Fruit fly (Drosophila melanogaster): Measurements from ENCODE around the gene chif.

Gene chif

dm6 chr2L:16315027-16315426 is 37.4 kb downstream of the chif start (continued):
- TF ChIP-seq net (GFP tag; optimal IDR thresholded peaks at IDR 0.05), result no peak
- peak; percentile 77 for TF ChIP-seq Sox14 (GFP tag; optimal IDR thresholded peaks at IDR 0.05)
- no peak for TF ChIP-seq fd85E (GFP tag; optimal IDR thresholded peaks at IDR 0.05)
- TF ChIP-seq CG3919 (GFP tag; optimal IDR thresholded peaks at IDR 0.05), result no peak
- no peak for TF ChIP-seq CG34406 (GFP tag; optimal IDR thresholded peaks at IDR 0.05)
- no peak for TF ChIP-seq CG10631 (GFP tag; optimal IDR thresholded peaks at IDR 0.05)
- no peak for TF ChIP-seq svp (GFP tag)

- TF ChIP-seq esn (GFP tag; optimal IDR thresholded peaks at IDR 0.05) (peak; percentile 30), fd85E (GFP tag; optimal IDR thresholded peaks at IDR 0.05) (no peak), cyc (GFP tag; optimal IDR thresholded peaks at IDR 0.05) (peak; percentile 42), Sox14 (GFP tag; optimal IDR thresholded peaks at IDR 0.05) (peak; percentile 42), Smox (GFP tag; optimal IDR thresholded peaks at IDR 0.05) (no peak), Sox102F (GFP tag; optimal IDR thresholded peaks at IDR 0.05) (no peak), dsx (GFP tag; optimal IDR thresholded peaks at IDR 0.05; ENCODE audit: poor library complexity, severe bottlenecking) (no peak), CG1621 (tag; optimal IDR thresholded peaks at IDR 0.05) (no peak), Ets96B (tag; optimal IDR thresholded peaks at IDR 0.05) (no peak), CG10631 (GFP tag; optimal IDR thresholded peaks at IDR 0.05) (no peak), CG3032 (tag; optimal IDR thresholded peaks at IDR 0.05) (peak; percentile 23), Eip93F (GFP tag; optimal IDR thresholded peaks at IDR 0.05) (peak; percentile 59), spab (GFP tag; optimal IDR thresholded peaks at IDR 0.05) (no peak), dac (GFP tag; optimal IDR thresholded peaks at IDR 0.05) (no peak), Met (GFP tag; optimal IDR thresholded peaks at IDR 0.05) (no peak), Blimp-1 (GFP tag; optimal IDR thresholded peaks at IDR 0.05) (no peak), Sox15 (GFP tag; optimal IDR thresholded peaks at IDR 0.05) (no peak), CG7368 (GFP tag; optimal IDR thresholded peaks at IDR 0.05) (no peak), CG15336 (GFP tag; IDR thresholded peaks at IDR 0.05) (no peak), vri (GFP tag; optimal IDR thresholded peaks at IDR 0.05) (no peak), CG11902 (GFP tag; optimal IDR thresholded peaks at IDR 0.05) (no peak), achi (GFP tag; optimal IDR thresholded peaks at IDR 0.05) (peak; percentile 74), CG6808 (GFP tag; optimal IDR thresholded peaks at IDR 0.05) (no peak), CG8632 (GFP tag; optimal IDR thresholded peaks at IDR 0.05) (no peak), CG8319 (GFP tag; optimal IDR thresholded peaks at IDR 0.05) (no peak), CG6792 (GFP tag; optimal IDR thresholded peaks at IDR 0.05) (no peak), Hr39 (GFP tag; optimal IDR thresholded peaks at IDR 0.05) (no peak), ss (GFP tag; optimal IDR thresholded peaks at IDR 0.05) (no peak), CG31627 (GFP tag; optimal IDR thresholded peaks at IDR 0.05) (peak; percentile 23), lz (GFP tag; optimal IDR thresholded peaks at IDR 0.05) (peak; percentile 26), OdsH (GFP tag; optimal IDR thresholded peaks at IDR 0.05) (no peak)
Measured at dm6 chr2L:16310648-16311047, 41.8 kb downstream of the chif start, which contains the start of the genes cni and fzy. cni (minus strand) TSS chr2L:16310726. fzy (plus strand) TSS chr2L:16310956.

DNA sequence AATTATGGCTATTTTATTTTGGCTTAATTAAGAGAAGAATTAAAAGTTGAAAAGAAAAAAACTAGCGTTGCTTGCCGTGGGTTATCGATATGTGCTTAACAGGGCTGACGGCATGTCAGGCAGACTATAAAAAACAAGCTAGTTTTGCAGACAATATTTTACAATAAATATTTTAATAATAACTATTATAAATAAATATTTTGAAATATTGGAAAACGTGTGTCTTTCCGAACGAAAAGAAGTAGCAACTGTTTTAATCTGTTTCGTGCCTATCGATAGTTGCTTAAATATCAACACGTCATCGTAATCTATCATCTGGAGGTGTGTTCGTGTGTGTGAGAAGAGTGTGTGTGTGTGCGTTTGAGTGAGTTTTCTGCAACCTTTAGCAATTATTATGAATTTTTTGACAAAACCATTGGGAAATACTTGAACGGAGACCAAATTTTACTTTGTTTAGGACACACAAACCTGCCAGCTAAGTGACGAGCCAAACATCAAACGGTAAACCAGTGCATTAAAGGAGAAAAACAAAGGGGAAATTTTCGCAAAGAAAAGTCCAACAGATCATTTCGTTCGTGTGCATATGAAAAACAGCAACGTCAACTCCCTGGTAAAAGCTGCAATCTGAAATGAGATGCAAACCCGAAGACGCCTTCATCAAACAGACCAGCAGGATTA is 45.3 kb downstream of the chif start, which contains the start of the genes CG5861 and Syx5:
CG5861 (minus strand) TSS at position 273 of the 678 bp plus-strand sequence.
Syx5 (plus strand) TSS at position 321 of the 678 bp plus-strand sequence.
- TF ChIP-seq esn (GFP tag; optimal IDR thresholded peaks at IDR 0.05) (peak; percentile 37), Eip78C (GFP tag) (no peak), CG9139 (GFP tag; optimal IDR thresholded peaks at IDR 0.05) (no peak), svp (GFP tag) (no peak), Sox14 (GFP tag; optimal IDR thresholded peaks at IDR 0.05) (peak; percentile 35), Blimp-1 (GFP tag; optimal IDR thresholded peaks at IDR 0.05) (no peak), CG6792 (GFP tag; optimal IDR thresholded peaks at IDR 0.05) (no peak), CG1621 (tag; optimal IDR thresholded peaks at IDR 0.05) (no peak), Hr4 (GFP tag; optimal IDR thresholded peaks at IDR 0.05) (no peak), Ets21C (GFP tag; optimal IDR thresholded peaks at IDR 0.05) (no peak), Ets96B (tag; optimal IDR thresholded peaks at IDR 0.05) (peak; percentile 40), salr (GFP tag; optimal IDR thresholded peaks at IDR 0.05) (no peak), CG7368 (GFP tag; optimal IDR thresholded peaks at IDR 0.05) (no peak), CG8632 (GFP tag; optimal IDR thresholded peaks at IDR 0.05) (no peak), CG8119 (GFP tag; IDR thresholded peaks at IDR 0.05) (no peak), CG8319 (GFP tag; optimal IDR thresholded peaks at IDR 0.05) (no peak), Sox102F (GFP tag; optimal IDR thresholded peaks at IDR 0.05) (no peak), fkh (GFP tag; optimal IDR thresholded peaks at IDR 0.05) (peak; percentile 67), fd59A (GFP tag; optimal IDR thresholded peaks at IDR 0.05) (no peak), CG6808 (GFP tag; optimal IDR thresholded peaks at IDR 0.05) (no peak), Sox15 (GFP tag; optimal IDR thresholded peaks at IDR 0.05) (no peak), CG16779 (tag; optimal IDR thresholded peaks at IDR 0.05) (no peak), CG11902 (GFP tag; optimal IDR thresholded peaks at IDR 0.05) (no peak), vri (GFP tag; optimal IDR thresholded peaks at IDR 0.05) (no peak), pdm3 (GFP tag; optimal IDR thresholded peaks at IDR 0.05) (no peak), acj6 (GFP tag; optimal IDR thresholded peaks at IDR 0.05) (no peak), lz (GFP tag; optimal IDR thresholded peaks at IDR 0.05) (no peak), ss (GFP tag; optimal IDR thresholded peaks at IDR 0.05) (no peak)
